Worm (Caenorhabditis elegans) whole organism, L2 larva: ENCODE measurements around the gene Y105C5A.1268.
"Not testable (repeated sequence)": the region's sequence is repeated elsewhere in the genome, so short reads cannot be mapped to it uniquely, and the experiment has no call there.

Experiments
- ZK546.5 ChIP-seq: sonication (generic microtip); optimal IDR thresholded peaks from 2 replicates; lab custom pipeline; 2017; ENCODE audit warnings: missing biosample characterization, missing genetic modification characterization
- ceh-82 ChIP-seq: fragments of 150-350 bp; optimal IDR thresholded peaks from 2 replicates; lab custom pipeline; 2014; ENCODE audit warnings: missing biosample characterization, missing genetic modification characterization
- elt-1 ChIP-seq: fragments of 150-350 bp; optimal IDR thresholded peaks from 2 replicates; lab custom pipeline; 2014; ENCODE audit warnings: missing biosample characterization, missing genetic modification characterization
- nhr-237 ChIP-seq: fragments of 150-350 bp; optimal IDR thresholded peaks from 2 replicates; lab custom pipeline; 2014; ENCODE audit warnings: missing biosample characterization, missing genetic modification characterization
- nhr-6 ChIP-seq: fragments of 150-350 bp; optimal IDR thresholded peaks from 2 replicates; lab custom pipeline; 2014; ENCODE audit warnings: missing biosample characterization, missing genetic modification characterization
- sem-4 ChIP-seq: fragments of 150-350 bp; optimal IDR thresholded peaks from 2 replicates; lab custom pipeline; 2014; ENCODE audit warnings: missing biosample characterization, missing genetic modification reagents, missing genetic modification characterization
- unc-39 ChIP-seq: fragments of 150-350 bp; optimal IDR thresholded peaks from 2 replicates; lab custom pipeline; 2014; ENCODE audit warnings: missing biosample characterization, missing genetic modification characterization
- unc-62 ChIP-seq: fragments of 150-350 bp; optimal IDR thresholded peaks from 2 replicates; lab custom pipeline; 2014; ENCODE audit warnings: missing biosample characterization, missing genetic modification reagents, missing genetic modification characterization
- zag-1 ChIP-seq: fragments of 150-350 bp; optimal IDR thresholded peaks from 2 replicates; lab custom pipeline; 2014; ENCODE audit warnings: missing biosample characterization, missing genetic modification characterization
- ztf-1 ChIP-seq: fragments of 200-800 bp; sonication (Bioruptor generic); conservative IDR thresholded peaks from 2 replicates; pipeline ENCODE4 v1.3.6; 2022; ENCODE audit warnings: missing genetic modification characterization, missing compliant biosample characterization

DNA sequence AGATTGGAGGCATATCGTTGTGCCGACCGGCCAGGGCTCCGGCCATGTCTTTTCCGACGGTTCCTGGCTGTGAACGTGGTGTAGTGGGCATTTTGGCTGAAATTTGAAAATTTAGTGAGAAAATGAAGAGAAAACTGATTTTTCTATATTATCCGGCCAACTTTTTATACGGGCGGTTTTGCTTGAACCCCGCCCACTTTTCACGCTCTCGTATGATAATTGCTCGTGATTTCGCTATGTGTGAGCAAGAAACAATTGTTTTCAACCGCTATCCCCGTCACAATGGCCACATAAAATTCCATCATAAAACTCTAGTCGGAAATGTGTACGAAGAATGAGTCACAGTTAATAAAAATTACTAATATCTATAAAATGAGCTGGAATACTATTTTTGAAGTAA, 4.6 kb downstream of the Y105C5A.1268 start, which contains the start of gene Y105C5A.12:
- TF ChIP-seq unc-62 (GFP tag; lab: Kevin White, UChicago); ZK546.5 (tag; lab: Kevin White, UChicago); elt-1 (tag; lab: Kevin White, UChicago); ceh-82 (tag; lab: Kevin White, UChicago); zag-1 (tag; lab: Kevin White, UChicago); sem-4 (tag; lab: Kevin White, UChicago); nhr-237 (tag; lab: Kevin White, UChicago); nhr-6; unc-39 (tag; lab: Kevin White, UChicago); ztf-1 (GFP tag; lab: Robert Waterston, UW): not testable (repeated sequence)
